Worm (Caenorhabditis elegans) whole organism, L2 larva: ENCODE measurements around the gene cnc-11.

Experiments
- C34F6.9 ChIP-seq: fragments of 150-350 bp; optimal IDR thresholded peaks from 2 replicates; lab custom pipeline; 2014; ENCODE audit warnings: missing biosample characterization, missing genetic modification characterization
- F13H6.1 ChIP-seq: sonication (generic microtip); optimal IDR thresholded peaks from 2 replicates; lab custom pipeline; 2016; ENCODE audit warnings: missing genetic modification characterization, missing compliant biosample characterization
- R02D3.7 ChIP-seq: fragments of 150-350 bp; optimal IDR thresholded peaks from 2 replicates; lab custom pipeline; 2014; ENCODE audit warnings: missing biosample characterization, missing genetic modification characterization
- ZK546.5 ChIP-seq: sonication (generic microtip); optimal IDR thresholded peaks from 2 replicates; lab custom pipeline; 2017; ENCODE audit warnings: missing biosample characterization, missing genetic modification characterization
- alr-1 ChIP-seq: fragments of 150-350 bp; optimal IDR thresholded peaks from 2 replicates; lab custom pipeline; 2014; ENCODE audit warnings: missing biosample characterization, missing genetic modification characterization
- aly-2 ChIP-seq: fragments of 150-350 bp; optimal IDR thresholded peaks from 2 replicates; lab custom pipeline; 2014; ENCODE audit warnings: missing biosample characterization, missing genetic modification characterization
- ama-1 ChIP-seq: fragments of 150-350 bp; optimal IDR thresholded peaks from 2 replicates; lab custom pipeline; 2018; ENCODE audit warnings: inconsistent platforms
- ceh-16 ChIP-seq: fragments of 150-350 bp; optimal IDR thresholded peaks from 2 replicates; lab custom pipeline; 2014; ENCODE audit warnings: missing biosample characterization, missing genetic modification characterization
- crh-2 ChIP-seq: sonication (generic microtip); optimal IDR thresholded peaks from 2 replicates; lab custom pipeline; 2017; ENCODE audit warnings: missing biosample characterization, missing genetic modification characterization
- dmd-4 ChIP-seq: sonication (generic microtip); optimal IDR thresholded peaks from 2 replicates; lab custom pipeline; 2017; ENCODE audit warnings: missing biosample characterization, missing genetic modification characterization
- egl-27 ChIP-seq: sonication (generic microtip); optimal IDR thresholded peaks from 3 replicates; lab custom pipeline; 2017; ENCODE audit warnings: missing biosample characterization, missing genetic modification reagents, missing genetic modification characterization
- elt-3 ChIP-seq: sonication (generic microtip); optimal IDR thresholded peaks from 2 replicates; lab custom pipeline; 2017; ENCODE audit warnings: missing biosample characterization, missing genetic modification characterization
- fos-1 ChIP-seq: fragments of 150-350 bp; optimal IDR thresholded peaks from 2 replicates; lab custom pipeline; 2014; ENCODE audit warnings: missing biosample characterization, missing genetic modification characterization
- gmeb-1 ChIP-seq: fragments of 150-350 bp; optimal IDR thresholded peaks from 2 replicates; lab custom pipeline; 2014; ENCODE audit warnings: missing biosample characterization, missing genetic modification characterization
- lin-11 ChIP-seq: fragments of 150-350 bp; sonication (generic microtip); optimal IDR thresholded peaks from 2 replicates; lab custom pipeline; 2014; ENCODE audit warnings: missing biosample characterization, missing genetic modification characterization, inconsistent platforms, mixed read lengths
- lin-13 ChIP-seq: fragments of 150-350 bp; optimal IDR thresholded peaks from 2 replicates; lab custom pipeline; 2014; ENCODE audit warnings: missing biosample characterization, missing genetic modification reagents, missing genetic modification characterization
- lin-39 ChIP-seq: fragments of 150-350 bp; optimal IDR thresholded peaks from 2 replicates; lab custom pipeline; 2014; ENCODE audit warnings: missing biosample characterization, missing genetic modification reagents, missing genetic modification characterization
- lsy-2 ChIP-seq, 2 experiments: fragments of 150-350 bp in 1 of 2; sonication (generic microtip) in 1 of 2; optimal IDR thresholded peaks; 2 replicates each; lab custom pipeline; 2014 to 2017; ENCODE audit warnings: missing biosample characterization in 2 of 2, missing genetic modification characterization in 2 of 2
- mab-5 ChIP-seq: fragments of 150-350 bp; optimal IDR thresholded peaks from 2 replicates; lab custom pipeline; 2014; ENCODE audit warnings: missing biosample characterization, missing genetic modification characterization
- mbf-1 ChIP-seq: sonication (generic microtip); optimal IDR thresholded peaks from 2 replicates; lab custom pipeline; 2017; ENCODE audit warnings: missing biosample characterization, missing genetic modification characterization
- mdl-1 ChIP-seq, 2 experiments: fragments of 150-350 bp in 1 of 2; sonication (generic microtip) in 1 of 2; optimal IDR thresholded peaks; 2 replicates each; lab custom pipeline; 2017; ENCODE audit warnings: missing biosample characterization in 2 of 2, missing genetic modification characterization in 2 of 2
- nhr-10 ChIP-seq: sonication (generic microtip); optimal IDR thresholded peaks from 2 replicates; lab custom pipeline; 2017; ENCODE audit warnings: missing biosample characterization, missing genetic modification characterization
- nhr-11 ChIP-seq: fragments of 150-350 bp; optimal IDR thresholded peaks from 2 replicates; lab custom pipeline; 2014; ENCODE audit warnings: missing biosample characterization, missing genetic modification characterization
- nhr-12 ChIP-seq: fragments of 150-350 bp; optimal IDR thresholded peaks from 2 replicates; lab custom pipeline; 2014; ENCODE audit warnings: missing biosample characterization, missing genetic modification characterization
- nhr-129 ChIP-seq: fragments of 150-350 bp; optimal IDR thresholded peaks from 2 replicates; lab custom pipeline; 2014; ENCODE audit warnings: missing biosample characterization, missing genetic modification characterization
- nhr-21 ChIP-seq: fragments of 150-350 bp; optimal IDR thresholded peaks from 2 replicates; lab custom pipeline; 2014; ENCODE audit warnings: missing biosample characterization, missing genetic modification characterization
- nhr-23 ChIP-seq: fragments of 150-350 bp; optimal IDR thresholded peaks from 2 replicates; lab custom pipeline; 2014; ENCODE audit warnings: missing biosample characterization, missing genetic modification reagents, missing genetic modification characterization
- nhr-237 ChIP-seq: fragments of 150-350 bp; optimal IDR thresholded peaks from 2 replicates; lab custom pipeline; 2014; ENCODE audit warnings: missing biosample characterization, missing genetic modification characterization
- nhr-25 ChIP-seq: fragments of 150-350 bp; sonication (generic microtip); optimal IDR thresholded peaks from 3 replicates; lab custom pipeline; 2014; ENCODE audit warnings: missing biosample characterization, missing genetic modification characterization
- nhr-6 ChIP-seq: fragments of 150-350 bp; optimal IDR thresholded peaks from 2 replicates; lab custom pipeline; 2014; ENCODE audit warnings: missing biosample characterization, missing genetic modification characterization
- nhr-77 ChIP-seq: fragments of 150-350 bp; optimal IDR thresholded peaks from 2 replicates; lab custom pipeline; 2014; ENCODE audit warnings: missing biosample characterization, missing genetic modification characterization
- skn-1 ChIP-seq: sonication (generic microtip); optimal IDR thresholded peaks from 2 replicates; lab custom pipeline; 2017; ENCODE audit warnings: missing biosample characterization, missing genetic modification characterization
- sma-3 ChIP-seq: sonication (generic microtip); optimal IDR thresholded peaks from 2 replicates; lab custom pipeline; 2016; ENCODE audit warnings: missing genetic modification reagents, missing genetic modification characterization, missing compliant biosample characterization
- sma-9 ChIP-seq, 2 experiments: fragments of 150-350 bp in 1 of 2; sonication (generic microtip) in 1 of 2; optimal IDR thresholded peaks; 2 replicates each; lab custom pipeline; 2014 to 2016; ENCODE audit warnings: missing genetic modification characterization in 2 of 2, mild to moderate bottlenecking in 1 of 2, missing biosample characterization in 1 of 2, missing compliant biosample characterization in 1 of 2, missing genetic modification reagents in 1 of 2, moderate library complexity in 1 of 2
- unc-39 ChIP-seq: fragments of 150-350 bp; optimal IDR thresholded peaks from 2 replicates; lab custom pipeline; 2014; ENCODE audit warnings: missing biosample characterization, missing genetic modification characterization
- unc-55 ChIP-seq: fragments of 150-350 bp; sonication (generic microtip); optimal IDR thresholded peaks from 3 replicates; lab custom pipeline; 2014; ENCODE audit warnings: missing biosample characterization, missing genetic modification reagents, missing genetic modification characterization
- zag-1 ChIP-seq: fragments of 150-350 bp; optimal IDR thresholded peaks from 2 replicates; lab custom pipeline; 2014; ENCODE audit warnings: missing biosample characterization, missing genetic modification characterization
- ztf-1 ChIP-seq: fragments of 200-800 bp; sonication (Bioruptor generic); conservative IDR thresholded peaks from 2 replicates; pipeline ENCODE4 v1.3.6; 2022; ENCODE audit warnings: missing genetic modification characterization, missing compliant biosample characterization
- ztf-11 ChIP-seq: sonication (generic microtip); optimal IDR thresholded peaks from 2 replicates; lab custom pipeline; 2017; ENCODE audit warnings: missing biosample characterization, missing genetic modification characterization
- ztf-4 ChIP-seq: fragments of 150-350 bp; optimal IDR thresholded peaks from 2 replicates; lab custom pipeline; 2014; ENCODE audit warnings: missing biosample characterization, missing genetic modification characterization

The cnc-11 gene

ce11 chrV:1468905-1469304 lies 26.8 kb downstream of the cnc-11 start:
- TF ChIP-seq gmeb-1 (tag; lab: Kevin White, UChicago) = no peak
- TF ChIP-seq nhr-77 = no peak
- no peak for TF ChIP-seq ZK546.5
- TF ChIP-seq nhr-129 (tag; lab: Kevin White, UChicago) = no peak
- TF ChIP-seq nhr-11 (tag; lab: Kevin White, UChicago) = no peak
- no peak for TF ChIP-seq F13H6.1 (tag; lab: Kevin White, UChicago)
- no peak for TF ChIP-seq ztf-1 (GFP tag; lab: Robert Waterston, UW)
- no peak for TF ChIP-seq fos-1 (tag; lab: Kevin White, UChicago)
- no peak for TF ChIP-seq ceh-16 (tag; lab: Kevin White, UChicago)

ce11 chrV:1471078-1471969 lies 29.2 kb downstream of the cnc-11 start:
- TF ChIP-seq nhr-23 (tag; lab: Kevin White, UChicago) = no peak
- no peak for TF ChIP-seq nhr-12 (tag; lab: Kevin White, UChicago)
- peak; percentile 50 for TF ChIP-seq nhr-6 (tag; lab: Kevin White, UChicago)
- TF ChIP-seq unc-55 (GFP tag; lab: Kevin White, UChicago) = peak; percentile 96
- peak; percentile 63 for TF ChIP-seq fos-1 (tag; lab: Kevin White, UChicago)
- TF ChIP-seq ama-1 = no peak
- no peak for TF ChIP-seq R02D3.7 (tag; lab: Kevin White, UChicago)
- no peak for TF ChIP-seq mbf-1 (tag; lab: Kevin White, UChicago)
- TF ChIP-seq aly-2 = no peak
- TF ChIP-seq alr-1 = no peak
- TF ChIP-seq unc-39 (tag; lab: Kevin White, UChicago) = no peak
- TF ChIP-seq lin-11 (tag; lab: Kevin White, UChicago) = peak; percentile 14
- TF ChIP-seq lin-39 (tag; lab: Kevin White, UChicago) = no peak
- TF ChIP-seq sma-3 (GFP tag; lab: Kevin White, UChicago) = peak; percentile 70
- TF ChIP-seq lsy-2 (tag; optimal IDR thresholded peaks at IDR 0.05; lab: Kevin White, UChicago) = peak in 1 of 2 experiments; percentile 82
- peak; percentile 43 for TF ChIP-seq mab-5
- peak; percentile 13 for TF ChIP-seq nhr-129 (tag; lab: Kevin White, UChicago)
- peak; percentile 74 for TF ChIP-seq nhr-25 (tag; lab: Kevin White, UChicago)
- no peak for TF ChIP-seq ceh-16 (tag; lab: Kevin White, UChicago)
- peak in 1 of 2 experiments; percentile 10 for TF ChIP-seq mdl-1 (tag; optimal IDR thresholded peaks at IDR 0.05; lab: Kevin White, UChicago)
- TF ChIP-seq zag-1 (tag; lab: Kevin White, UChicago) = peak; percentile 53
- TF ChIP-seq sma-9 (GFP tag; optimal IDR thresholded peaks at IDR 0.05; lab: Kevin White, UChicago) = peak; percentile 25
- TF ChIP-seq sma-9 (tag; optimal IDR thresholded peaks at IDR 0.05; lab: Kevin White, UChicago) = no peak
- peak; percentile 87 for TF ChIP-seq C34F6.9 (tag; lab: Kevin White, UChicago)
- TF ChIP-seq nhr-10 (tag; lab: Kevin White, UChicago) = no peak
- TF ChIP-seq ZK546.5 = no peak
- no peak for TF ChIP-seq dmd-4 (tag; lab: Kevin White, UChicago)
- TF ChIP-seq elt-3 = no peak
- peak; percentile 32 for TF ChIP-seq ztf-4 (tag; lab: Kevin White, UChicago)
- TF ChIP-seq ztf-11 (tag; lab: Kevin White, UChicago) = no peak
- TF ChIP-seq ztf-1 (GFP tag; lab: Robert Waterston, UW) = no peak
- TF ChIP-seq lin-13 (GFP tag; lab: Kevin White, UChicago) = peak; percentile 87
- peak; percentile 86 for TF ChIP-seq skn-1
- TF ChIP-seq crh-2 (tag; lab: Kevin White, UChicago) = peak; percentile 72
- TF ChIP-seq egl-27 = no peak
- peak; percentile 91 for TF ChIP-seq gmeb-1 (tag; lab: Kevin White, UChicago)
- no peak for TF ChIP-seq nhr-77
- peak; percentile 58 for TF ChIP-seq nhr-21
- no peak for TF ChIP-seq nhr-237 (tag; lab: Kevin White, UChicago)
- TF ChIP-seq F13H6.1 (tag; lab: Kevin White, UChicago) = peak; percentile 44
